Worm (Caenorhabditis elegans) whole organism, young adult: ENCODE measurements around the gene flp-16.

Source experiments
- Y53F4B.3 ChIP-seq: fragments of 200-800 bp; sonication (Bioruptor generic); IDR thresholded peaks from 2 replicates; pipeline ENCODE4 v1.3.6; 2022; ENCODE audit warnings: missing genetic modification reagents, missing genetic modification characterization, missing compliant biosample characterization
- ama-1 ChIP-seq, 3 experiments: fragments of 150-350 bp in 1 of 3; sonication (generic microtip) in 2 of 3; optimal IDR thresholded peaks; 2 replicates each; lab custom pipeline; 2014 to 2018; ENCODE audit warnings: missing biosample characterization in 2 of 3, missing genetic modification characterization in 2 of 3, missing genetic modification reagents in 2 of 3
- ceh-40 ChIP-seq: fragments of 200-800 bp; sonication (Bioruptor generic); IDR thresholded peaks from 2 replicates; pipeline ENCODE4 v1.3.6; 2022; ENCODE audit warnings: missing genetic modification characterization, missing compliant biosample characterization
- efl-1 ChIP-seq: fragments of 150-350 bp; optimal IDR thresholded peaks from 2 replicates; lab custom pipeline; 2014; ENCODE audit warnings: missing biosample characterization, missing genetic modification reagents, missing genetic modification characterization
- lin-26 ChIP-seq: fragments of 200-800 bp; sonication (Bioruptor generic); IDR thresholded peaks from 2 replicates; pipeline ENCODE4 v1.3.6; 2022; ENCODE audit warnings: missing genetic modification reagents, missing genetic modification characterization, missing compliant biosample characterization
- nhr-179 ChIP-seq: sonication (generic microtip); optimal IDR thresholded peaks from 2 replicates; lab custom pipeline; 2016; ENCODE audit warnings: mild to moderate bottlenecking, missing genetic modification characterization, missing compliant biosample characterization
- sdz-38 ChIP-seq: sonication (generic microtip); optimal IDR thresholded peaks from 2 replicates; lab custom pipeline; 2016; ENCODE audit warnings: missing genotype, missing genetic modification characterization, missing compliant biosample characterization
- snpc-1.1 ChIP-seq: sonication (generic microtip); optimal IDR thresholded peaks from 2 replicates; lab custom pipeline; 2017; ENCODE audit warnings: missing genetic modification characterization, mild to moderate bottlenecking, missing compliant biosample characterization, antibody characterized with exemption, moderate library complexity, missing genotype, missing genetic modification reagents; ENCODE audit not compliant: insufficient read depth

DNA sequence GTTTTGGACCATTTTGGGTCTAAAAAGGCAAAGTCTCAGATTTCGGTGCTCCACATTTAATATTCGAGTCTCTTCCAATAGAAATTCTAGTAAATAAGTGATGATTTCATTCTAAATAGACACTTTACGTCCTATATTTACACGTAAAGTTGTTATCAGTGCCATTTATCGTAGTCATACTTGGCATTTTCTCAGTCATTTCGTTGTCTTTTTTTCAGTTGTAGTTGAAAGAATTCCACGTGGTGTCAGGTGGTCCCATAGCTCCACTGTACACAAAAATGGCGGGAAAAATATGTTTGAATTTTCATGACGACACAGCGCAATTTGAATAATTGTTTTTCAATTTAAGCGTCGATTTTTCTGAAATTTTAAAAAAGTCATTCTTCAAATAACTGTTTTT lies 44.7 kb upstream of the flp-16 start:
- TF ChIP-seq efl-1 (GFP tag; lab: Kevin White, UChicago) (no peak), sdz-38 (tag; lab: Kevin White, UChicago) (no peak), ceh-40 (no peak), nhr-179 (tag; lab: Kevin White, UChicago) (no peak), lin-26 (no peak), Y53F4B.3 (GFP tag; lab: Robert Waterston, UW) (no peak), ama-1 (optimal IDR thresholded peaks at IDR 0.05; lab: Kevin White, UChicago) (no peak), ama-1 (GFP tag; optimal IDR thresholded peaks at IDR 0.05; lab: Kevin White, UChicago) (no peak), snpc-1.1 (no peak)
